Worm (Caenorhabditis elegans): ENCODE data around the gene T24C12.3.

The T24C12.3 gene

ce11 chrX:2226875-2227355 lies 23.2 kb upstream of the T24C12.3 start:
- TF ChIP-seq klf-2 (GFP tag; conservative IDR thresholded peaks at IDR 0.05) (peak; percentile 87), tab-1 (GFP tag; IDR thresholded peaks at IDR 0.05) (peak; percentile 84), cog-1 (tag; optimal IDR thresholded peaks at IDR 0.05) (peak; percentile 81), flt-1 (GFP tag; IDR thresholded peaks at IDR 0.05) (peak; percentile 90), ref-1 (GFP tag; conservative IDR thresholded peaks at IDR 0.05) (peak; percentile 80), ztf-23 (GFP tag; IDR thresholded peaks at IDR 0.05) (peak; percentile 90), ztf-29 (GFP tag; IDR thresholded peaks at IDR 0.05) (peak; percentile 80), med-1 (GFP tag; optimal IDR thresholded peaks at IDR 0.05; ENCODE audit: insufficient read depth) (peak; percentile 43), T22C8.4 (GFP tag; IDR thresholded peaks at IDR 0.05) (peak; percentile 81)

- TF ChIP-seq ref-1 (GFP tag; conservative IDR thresholded peaks at IDR 0.05): no peak
- no peak for TF ChIP-seq ztf-29 (GFP tag; IDR thresholded peaks at IDR 0.05)
- no peak for TF ChIP-seq med-1 (GFP tag; optimal IDR thresholded peaks at IDR 0.05; ENCODE audit: insufficient read depth)
- no peak for TF ChIP-seq cog-1 (tag; optimal IDR thresholded peaks at IDR 0.05)
- TF ChIP-seq ztf-23 (GFP tag; IDR thresholded peaks at IDR 0.05): no peak
- TF ChIP-seq tab-1 (GFP tag; IDR thresholded peaks at IDR 0.05): no peak
- no peak for TF ChIP-seq flt-1 (GFP tag; IDR thresholded peaks at IDR 0.05)
- no peak for TF ChIP-seq T22C8.4 (GFP tag; IDR thresholded peaks at IDR 0.05)
- TF ChIP-seq klf-2 (GFP tag; conservative IDR thresholded peaks at IDR 0.05): no peak
Observed at ce11 chrX:2220850-2221249, 17.2 kb upstream of the T24C12.3 start, which contains the start of gene hex-1. Gene hex-1 (plus strand): TSS chrX:2221150.

DNA sequence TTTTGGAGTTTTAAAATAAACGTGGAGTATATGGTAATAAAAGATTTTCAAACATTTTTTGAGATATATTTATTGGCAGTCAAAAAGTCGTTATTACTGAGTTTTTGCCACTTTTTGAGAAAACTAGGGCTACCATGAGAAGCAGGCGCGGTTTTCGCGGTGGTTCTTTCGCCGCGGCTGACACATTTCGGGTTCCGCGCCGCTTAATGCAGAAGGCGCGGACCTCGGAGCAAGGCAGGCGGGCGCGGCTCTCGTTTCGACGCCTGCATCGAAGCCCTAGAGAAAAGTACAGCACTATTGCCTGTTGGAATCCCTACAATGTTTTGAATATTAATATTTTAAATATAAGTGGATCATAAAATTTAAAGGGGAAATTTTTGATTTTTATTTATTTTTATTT lies 15.8 kb upstream of the T24C12.3 start:
- TF ChIP-seq klf-2 (GFP tag; conservative IDR thresholded peaks at IDR 0.05) (no peak), cog-1 (tag; optimal IDR thresholded peaks at IDR 0.05) (no peak), tab-1 (GFP tag; IDR thresholded peaks at IDR 0.05) (no peak)

ce11 chrX:2219006-2219405 lies 15.3 kb upstream of the T24C12.3 start:
- TF ChIP-seq flt-1 (GFP tag; IDR thresholded peaks at IDR 0.05) (no peak), klf-2 (GFP tag; conservative IDR thresholded peaks at IDR 0.05) (no peak), T22C8.4 (GFP tag; IDR thresholded peaks at IDR 0.05) (no peak)

ce11 chrX:2216662-2217061 lies 13.0 kb upstream of the T24C12.3 start:
- no peak for TF ChIP-seq med-1 (GFP tag; optimal IDR thresholded peaks at IDR 0.05; ENCODE audit: insufficient read depth)
- TF ChIP-seq klf-2 (GFP tag; conservative IDR thresholded peaks at IDR 0.05): 0 out of 2 replicates have a peak, but pooled peaks have one; percentile 41

ce11 chrX:2216242-2216641 lies 12.5 kb upstream of the T24C12.3 start:
- TF ChIP-seq tab-1 (GFP tag; IDR thresholded peaks at IDR 0.05) (no peak), T22C8.4 (GFP tag; IDR thresholded peaks at IDR 0.05) (no peak), med-1 (GFP tag; optimal IDR thresholded peaks at IDR 0.05; ENCODE audit: insufficient read depth) (no peak), ztf-29 (GFP tag; IDR thresholded peaks at IDR 0.05) (no peak), flt-1 (GFP tag; IDR thresholded peaks at IDR 0.05) (no peak), ztf-23 (GFP tag; IDR thresholded peaks at IDR 0.05) (no peak), ref-1 (GFP tag; conservative IDR thresholded peaks at IDR 0.05) (no peak), klf-2 (GFP tag; conservative IDR thresholded peaks at IDR 0.05) (no peak), cog-1 (tag; optimal IDR thresholded peaks at IDR 0.05) (no peak)

DNA sequence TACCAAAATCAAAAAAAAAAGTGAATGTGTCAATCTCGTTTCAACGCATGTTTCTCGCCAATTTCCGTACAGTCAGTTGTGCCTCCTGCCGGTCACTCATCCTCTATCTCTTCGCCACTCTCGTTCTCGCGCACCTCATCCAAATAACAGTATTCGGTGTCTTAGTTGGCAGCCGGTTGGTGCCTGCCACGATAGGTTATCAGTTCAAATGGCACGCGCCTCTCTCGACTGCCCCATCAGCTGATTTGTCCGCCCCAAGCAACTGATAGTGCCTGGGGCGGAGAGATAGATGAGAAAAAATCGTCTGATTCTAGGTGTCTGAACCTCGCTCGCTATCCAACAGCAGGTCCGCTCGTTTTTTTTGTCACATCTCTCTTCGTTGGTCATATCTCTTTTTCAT lies 11.4 kb upstream of the T24C12.3 start:
- TF ChIP-seq ztf-23 (GFP tag; IDR thresholded peaks at IDR 0.05) (no peak), med-1 (GFP tag; optimal IDR thresholded peaks at IDR 0.05; ENCODE audit: insufficient read depth) (no peak), cog-1 (tag; optimal IDR thresholded peaks at IDR 0.05) (no peak), flt-1 (GFP tag; IDR thresholded peaks at IDR 0.05) (no peak; the same call in 1 of the 2 replicates), ref-1 (GFP tag; conservative IDR thresholded peaks at IDR 0.05) (no peak), T22C8.4 (GFP tag; IDR thresholded peaks at IDR 0.05) (no peak), klf-2 (GFP tag; conservative IDR thresholded peaks at IDR 0.05) (no peak), ztf-29 (GFP tag; IDR thresholded peaks at IDR 0.05) (no peak), tab-1 (GFP tag; IDR thresholded peaks at IDR 0.05) (no peak)

- TF ChIP-seq ztf-29 (GFP tag; IDR thresholded peaks at IDR 0.05): no peak
- TF ChIP-seq flt-1 (GFP tag; IDR thresholded peaks at IDR 0.05): no peak
Observed at ce11 chrX:2214454-2214853, 10.8 kb upstream of the T24C12.3 start.

DNA sequence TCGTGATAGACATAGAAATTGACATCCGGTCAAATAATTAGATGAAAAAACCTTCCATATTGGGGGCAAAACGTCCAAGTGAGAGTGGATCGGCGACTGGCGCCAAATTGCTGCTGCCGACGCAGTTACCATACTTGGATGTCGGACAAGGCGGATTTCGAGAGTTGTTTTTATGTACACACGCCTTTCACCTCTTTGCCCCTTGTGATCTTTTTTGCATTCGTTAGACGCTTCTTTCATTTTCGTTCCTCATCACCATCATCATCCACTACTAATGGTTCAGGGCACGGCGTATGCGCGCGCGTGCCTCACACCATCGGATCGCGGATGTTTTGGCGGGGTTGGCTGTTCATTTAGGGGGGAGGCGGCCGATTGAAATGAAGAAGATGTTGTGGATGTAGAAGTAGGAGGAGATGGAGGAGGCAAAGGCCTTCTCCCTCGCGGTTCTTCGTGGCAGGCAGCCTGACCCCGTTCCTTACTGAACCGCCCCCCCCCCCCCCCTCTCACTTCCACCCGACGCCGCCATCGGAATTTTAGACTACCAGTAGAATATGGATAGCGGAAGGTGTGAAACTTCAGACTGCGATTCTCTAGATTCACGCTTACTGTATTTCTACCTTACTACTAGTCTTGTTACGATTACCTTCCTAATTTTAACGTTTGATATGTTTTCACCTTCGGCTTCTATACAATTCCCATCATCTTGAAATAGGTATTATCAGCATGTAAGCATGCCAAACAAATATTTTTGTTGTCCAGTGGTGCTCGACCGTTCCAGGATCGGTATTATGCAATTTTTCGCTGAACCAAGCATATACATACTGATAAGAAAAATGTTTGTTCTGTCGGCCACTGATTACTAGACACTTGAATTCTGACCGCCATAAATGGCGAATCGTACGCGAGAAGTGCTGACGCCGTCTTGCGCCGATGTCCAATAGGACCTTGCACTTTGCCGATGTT lies 10.0 kb upstream of the T24C12.3 start:
- TF ChIP-seq ztf-23 (GFP tag; IDR thresholded peaks at IDR 0.05) (0 out of 2 replicates have a peak, but pooled peaks have one; percentile 13), med-1 (GFP tag; optimal IDR thresholded peaks at IDR 0.05; ENCODE audit: insufficient read depth) (no peak)

DNA sequence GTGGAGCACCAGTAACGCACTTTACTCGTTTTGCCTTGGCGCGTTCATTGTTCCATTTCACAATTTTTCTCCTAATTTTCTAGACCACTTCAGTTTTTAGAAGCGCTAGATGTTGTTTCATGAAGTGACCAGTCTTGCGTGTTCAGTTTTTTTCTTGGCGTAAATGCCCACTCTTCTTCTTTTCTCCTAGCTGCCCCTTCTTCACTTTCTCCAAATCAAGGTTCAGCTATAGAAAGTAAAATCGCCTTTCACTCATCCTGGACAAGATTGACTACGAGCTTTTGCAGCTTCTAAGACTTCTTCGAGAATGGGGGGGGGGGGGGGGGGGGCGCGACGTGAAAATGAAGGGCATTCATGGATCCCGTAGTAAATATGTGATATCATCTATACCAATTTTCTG lies 9.0 kb upstream of the T24C12.3 start:
- TF ChIP-seq ztf-23 (GFP tag; IDR thresholded peaks at IDR 0.05): no peak
- TF ChIP-seq cog-1 (tag; optimal IDR thresholded peaks at IDR 0.05): no peak
- TF ChIP-seq klf-2 (GFP tag; conservative IDR thresholded peaks at IDR 0.05): no peak

- TF ChIP-seq ztf-29 (GFP tag; IDR thresholded peaks at IDR 0.05): no peak
- TF ChIP-seq ref-1 (GFP tag; conservative IDR thresholded peaks at IDR 0.05): no peak
- no peak for TF ChIP-seq flt-1 (GFP tag; IDR thresholded peaks at IDR 0.05)
- no peak for TF ChIP-seq ztf-23 (GFP tag; IDR thresholded peaks at IDR 0.05)
- no peak for TF ChIP-seq klf-2 (GFP tag; conservative IDR thresholded peaks at IDR 0.05)
- no peak for TF ChIP-seq T22C8.4 (GFP tag; IDR thresholded peaks at IDR 0.05)
- TF ChIP-seq tab-1 (GFP tag; IDR thresholded peaks at IDR 0.05): no peak
- no peak for TF ChIP-seq med-1 (GFP tag; optimal IDR thresholded peaks at IDR 0.05; ENCODE audit: insufficient read depth)
- no peak for TF ChIP-seq cog-1 (tag; optimal IDR thresholded peaks at IDR 0.05)
Observed at ce11 chrX:2212141-2212540, 8.4 kb upstream of the T24C12.3 start.

Data from whole organism, midembryonic.